Worm (Caenorhabditis elegans) whole organism, late embryonic: ENCODE data around the gene prmn-1.

ENCODE experiments used
- ama-1 ChIP-seq: fragments of 150-350 bp; optimal IDR thresholded peaks from 2 replicates; lab custom pipeline; 2014
- ceh-2 ChIP-seq: sonication (generic microtip); optimal IDR thresholded peaks from 2 replicates; lab custom pipeline; 2016; ENCODE audit warnings: missing genotype, missing genetic modification characterization, missing compliant biosample characterization
- ceh-45 ChIP-seq: fragments of 200-800 bp; sonication (Bioruptor generic); IDR thresholded peaks from 2 replicates; pipeline ENCODE4 v1.3.6; 2022; ENCODE audit warnings: missing genetic modification reagents, missing genetic modification characterization, missing compliant biosample characterization
- elt-4 ChIP-seq: sonication (generic microtip); optimal IDR thresholded peaks from 2 replicates; lab custom pipeline; 2016; ENCODE audit warnings: missing genetic modification characterization, missing compliant biosample characterization
- nfya-1 ChIP-seq: sonication (generic microtip); optimal IDR thresholded peaks from 2 replicates; lab custom pipeline; 2017; ENCODE audit warnings: missing genetic modification characterization, mild to moderate bottlenecking, missing compliant biosample characterization, antibody characterized with exemption, moderate library complexity
- rnt-1 ChIP-seq: sonication (generic microtip); optimal IDR thresholded peaks from 2 replicates; lab custom pipeline; 2016; ENCODE audit warnings: missing genetic modification characterization, missing compliant biosample characterization

ce11 chrX:11367087-11367486, 17.8 kb upstream of the prmn-1 start:
- TF ChIP-seq ceh-45 (GFP tag; lab: Robert Waterston, UW) = no peak
- no peak for TF ChIP-seq nfya-1
- TF ChIP-seq ama-1 (lab: Kevin White, UChicago) = no peak
- no peak for TF ChIP-seq ceh-2 (tag; lab: Kevin White, UChicago)
- TF ChIP-seq rnt-1 (tag; lab: Kevin White, UChicago) = no peak
- TF ChIP-seq elt-4 (tag; lab: Kevin White, UChicago) = no peak
